Worm (Caenorhabditis elegans) whole organism, L1 larva: ENCODE data around the gene F59B10.2.
A peak's percentile ranks its signal among the peaks of the same experiment; 100 is the strongest.

Experiments
- F16B12.6 ChIP-seq: fragments of 150-350 bp; optimal IDR thresholded peaks from 2 replicates; lab custom pipeline; 2014; ENCODE audit warnings: missing biosample characterization, missing genetic modification characterization
- aha-1 ChIP-seq: fragments of 150-350 bp; optimal IDR thresholded peaks from 2 replicates; lab custom pipeline; 2014; ENCODE audit warnings: missing biosample characterization, missing genetic modification characterization
- alr-1 ChIP-seq: fragments of 200-800 bp; sonication (Bioruptor generic); optimal IDR thresholded peaks from 2 replicates; lab custom pipeline; 2018; ENCODE audit warnings: borderline replicate concordance, mild to moderate bottlenecking, missing genetic modification characterization, missing compliant biosample characterization
- aly-2 ChIP-seq: fragments of 150-350 bp; optimal IDR thresholded peaks from 2 replicates; lab custom pipeline; 2014; ENCODE audit warnings: missing biosample characterization, missing genetic modification characterization
- ama-1 ChIP-seq: fragments of 150-350 bp; optimal IDR thresholded peaks from 2 replicates; lab custom pipeline; 2014
- blmp-1 ChIP-seq: fragments of 150-350 bp; optimal IDR thresholded peaks from 2 replicates; lab custom pipeline; 2014; ENCODE audit warnings: missing biosample characterization, missing genetic modification characterization
- ceh-8 ChIP-seq: fragments of 200-800 bp; sonication (Bioruptor generic); optimal IDR thresholded peaks from 2 replicates; lab custom pipeline; 2018; ENCODE audit warnings: mild to moderate bottlenecking, missing genetic modification characterization, moderate library complexity, missing compliant biosample characterization
- ceh-82 ChIP-seq, 3 experiments: fragments of 150-350 bp in 1 of 3; sonication (generic microtip) in 2 of 3; optimal IDR thresholded peaks; 2 replicates each; lab custom pipeline; 2014 to 2017; ENCODE audit warnings: missing biosample characterization in 3 of 3, missing genetic modification characterization in 3 of 3
- ceh-88 ChIP-seq: fragments of 200-800 bp; sonication (Bioruptor generic); IDR thresholded peaks from 2 replicates; pipeline ENCODE4 v1.3.6; 2022; ENCODE audit warnings: missing genetic modification characterization, missing compliant biosample characterization
- ceh-90 ChIP-seq: sonication (generic microtip); optimal IDR thresholded peaks from 2 replicates; lab custom pipeline; 2016; ENCODE audit warnings: missing genetic modification characterization, missing compliant biosample characterization
- ces-1 ChIP-seq: fragments of 150-350 bp; optimal IDR thresholded peaks from 2 replicates; lab custom pipeline; 2014; ENCODE audit warnings: missing biosample characterization, missing genetic modification reagents, missing genetic modification characterization
- dpl-1 ChIP-seq, 3 experiments: fragments of 150-350 bp in 2 of 3; sonication (generic microtip) in 1 of 3; optimal IDR thresholded peaks; 2 replicates each; lab custom pipeline; 2014 to 2017; ENCODE audit warnings: missing biosample characterization in 3 of 3, missing genetic modification characterization in 3 of 3, missing genetic modification reagents in 3 of 3
- dsc-1 ChIP-seq: sonication (generic microtip); optimal IDR thresholded peaks from 2 replicates; lab custom pipeline; 2016; ENCODE audit warnings: mild to moderate bottlenecking, missing genetic modification characterization, missing compliant biosample characterization
- efl-3 ChIP-seq: fragments of 200-800 bp; sonication (Bioruptor generic); optimal IDR thresholded peaks from 2 replicates; lab custom pipeline; 2018; ENCODE audit warnings: mild to moderate bottlenecking, missing genetic modification characterization, missing compliant biosample characterization
- egl-13 ChIP-seq: sonication (generic microtip); optimal IDR thresholded peaks from 2 replicates; lab custom pipeline; 2016; ENCODE audit warnings: missing genotype, missing genetic modification reagents, missing genetic modification characterization, missing compliant biosample characterization
- egl-27 ChIP-seq, 2 experiments: fragments of 150-350 bp in 1 of 2; sonication (generic microtip); optimal IDR thresholded peaks; 3 replicates each; lab custom pipeline; 2017 to 2018; ENCODE audit warnings: missing biosample characterization in 2 of 2, missing genetic modification characterization in 2 of 2, missing genetic modification reagents in 2 of 2
- elt-2 ChIP-seq: sonication (generic microtip); optimal IDR thresholded peaks from 2 replicates; lab custom pipeline; 2016; ENCODE audit warnings: missing genetic modification characterization, mild to moderate bottlenecking, inconsistent platforms, missing compliant biosample characterization, missing genetic modification reagents
- elt-3 ChIP-seq, 6 experiments: fragments of 150-350 bp in 1 of 6; sonication (generic microtip); optimal IDR thresholded peaks; 2 replicates each; lab custom pipeline; 2017 to 2018; ENCODE audit warnings: missing biosample characterization in 6 of 6, missing genetic modification characterization in 6 of 6, inconsistent platforms in 1 of 6
- fkh-10 ChIP-seq: sonication (generic microtip); optimal IDR thresholded peaks from 2 replicates; lab custom pipeline; 2017; ENCODE audit warnings: missing biosample characterization, missing genetic modification reagents, missing genetic modification characterization
- fkh-8 ChIP-seq: sonication (generic microtip); optimal IDR thresholded peaks from 2 replicates; lab custom pipeline; 2016; ENCODE audit warnings: mild to moderate bottlenecking, missing genetic modification characterization, missing compliant biosample characterization
- hlh-17 ChIP-seq: fragments of 200-800 bp; sonication (Bioruptor generic); optimal IDR thresholded peaks from 2 replicates; lab custom pipeline; 2018; ENCODE audit warnings: missing genetic modification characterization, mild to moderate bottlenecking, missing compliant biosample characterization, moderate library complexity, borderline replicate concordance
- hlh-4 ChIP-seq: sonication (generic microtip); optimal IDR thresholded peaks from 2 replicates; lab custom pipeline; 2016; ENCODE audit warnings: mild to moderate bottlenecking, missing genetic modification characterization, missing compliant biosample characterization
- irx-1 ChIP-seq: sonication (generic microtip); optimal IDR thresholded peaks from 2 replicates; lab custom pipeline; 2016; ENCODE audit warnings: missing genetic modification characterization, missing compliant biosample characterization
- jun-1 ChIP-seq: fragments of 150-350 bp; optimal IDR thresholded peaks from 2 replicates; lab custom pipeline; 2014; ENCODE audit warnings: missing biosample characterization, missing genetic modification reagents, missing genetic modification characterization
- lin-13 ChIP-seq: fragments of 150-350 bp; optimal IDR thresholded peaks from 2 replicates; lab custom pipeline; 2014; ENCODE audit warnings: missing biosample characterization, missing genetic modification reagents, missing genetic modification characterization
- lin-14 ChIP-seq: fragments of 200-800 bp; sonication (Bioruptor generic); optimal IDR thresholded peaks from 2 replicates; lab custom pipeline; 2018; ENCODE audit warnings: mild to moderate bottlenecking, missing genetic modification characterization, moderate library complexity, missing compliant biosample characterization
- lsy-2 ChIP-seq, 2 experiments: fragments of 150-350 bp; optimal IDR thresholded peaks; 2 replicates each; lab custom pipeline; 2014; ENCODE audit warnings: missing biosample characterization in 2 of 2, missing genetic modification characterization in 2 of 2
- mdl-1 ChIP-seq, 2 experiments: fragments of 150-350 bp; optimal IDR thresholded peaks; 2 replicates each; lab custom pipeline; 2014 to 2017; ENCODE audit warnings: missing biosample characterization in 2 of 2, missing genetic modification characterization in 2 of 2, inconsistent platforms in 1 of 2
- mef-2 ChIP-seq: fragments of 150-350 bp; optimal IDR thresholded peaks from 2 replicates; lab custom pipeline; 2014; ENCODE audit warnings: missing biosample characterization, missing genetic modification characterization
- mep-1 ChIP-seq: fragments of 150-350 bp; optimal IDR thresholded peaks from 2 replicates; lab custom pipeline; 2014; ENCODE audit warnings: missing biosample characterization, missing genetic modification characterization
- nhr-11 ChIP-seq: fragments of 150-350 bp; optimal IDR thresholded peaks from 2 replicates; lab custom pipeline; 2014; ENCODE audit warnings: missing biosample characterization, missing genetic modification characterization
- nhr-12 ChIP-seq: sonication (generic microtip); optimal IDR thresholded peaks from 2 replicates; lab custom pipeline; 2017; ENCODE audit warnings: missing biosample characterization, missing genetic modification characterization
- nhr-19 ChIP-seq: fragments of 200-800 bp; sonication (Bioruptor generic); conservative IDR thresholded peaks from 2 replicates; pipeline ENCODE4 v1.3.6; 2022; ENCODE audit warnings: missing genetic modification characterization, missing compliant biosample characterization
- nhr-71 ChIP-seq: sonication (generic microtip); optimal IDR thresholded peaks from 2 replicates; lab custom pipeline; 2016; ENCODE audit warnings: mild to moderate bottlenecking, missing genetic modification characterization, moderate library complexity, missing compliant biosample characterization
- nhr-77 ChIP-seq: fragments of 150-350 bp; optimal IDR thresholded peaks from 2 replicates; lab custom pipeline; 2014; ENCODE audit warnings: missing biosample characterization, missing genetic modification characterization
- nhr-84 ChIP-seq: sonication (generic microtip); optimal IDR thresholded peaks from 2 replicates; lab custom pipeline; 2017; ENCODE audit warnings: missing biosample characterization, missing genetic modification characterization
- nhr-85 ChIP-seq: sonication (generic microtip); peaks from one replicate; lab custom pipeline; 2016; ENCODE audit warnings: missing genetic modification characterization, inconsistent platforms, missing compliant biosample characterization
- nhr-90 ChIP-seq: sonication (generic microtip); optimal IDR thresholded peaks from 2 replicates; lab custom pipeline; 2016; ENCODE audit warnings: mild to moderate bottlenecking, missing genetic modification characterization, missing compliant biosample characterization; ENCODE audit not compliant: poor library complexity
- pag-3 ChIP-seq: sonication (generic microtip); optimal IDR thresholded peaks from 2 replicates; lab custom pipeline; 2017; ENCODE audit warnings: missing genetic modification characterization, mild to moderate bottlenecking, missing compliant biosample characterization, antibody characterized with exemption, borderline replicate concordance; ENCODE audit not compliant: insufficient read depth
- pax-3 ChIP-seq: fragments of 200-800 bp; sonication (Bioruptor generic); optimal IDR thresholded peaks from 2 replicates; lab custom pipeline; 2018; ENCODE audit warnings: mild to moderate bottlenecking, missing genetic modification characterization, moderate library complexity, missing compliant biosample characterization
- pqm-1 ChIP-seq: sonication (generic microtip); optimal IDR thresholded peaks from 3 replicates; lab custom pipeline; 2017; ENCODE audit warnings: missing biosample characterization, missing genetic modification characterization
- rnt-1 ChIP-seq: sonication (generic microtip); optimal IDR thresholded peaks from 2 replicates; lab custom pipeline; 2016; ENCODE audit warnings: mild to moderate bottlenecking, missing genetic modification characterization, moderate library complexity, missing compliant biosample characterization
- skn-1 ChIP-seq: fragments of 150-350 bp; optimal IDR thresholded peaks from 2 replicates; lab custom pipeline; 2014; ENCODE audit warnings: missing biosample characterization, missing genetic modification characterization
- snu-23 ChIP-seq: sonication (generic microtip); optimal IDR thresholded peaks from 2 replicates; lab custom pipeline; 2016; ENCODE audit warnings: missing genetic modification characterization, missing compliant biosample characterization
- sox-4 ChIP-seq: sonication (generic microtip); optimal IDR thresholded peaks from 2 replicates; lab custom pipeline; 2016; ENCODE audit warnings: missing genetic modification characterization, missing compliant biosample characterization
- sup-37 ChIP-seq: fragments of 200-800 bp; sonication (Bioruptor generic); optimal IDR thresholded peaks from 2 replicates; lab custom pipeline; 2018; ENCODE audit warnings: mild to moderate bottlenecking, missing genetic modification characterization, missing compliant biosample characterization
- tlp-1 ChIP-seq: fragments of 150-350 bp; optimal IDR thresholded peaks from 2 replicates; lab custom pipeline; 2014; ENCODE audit warnings: missing biosample characterization, missing genetic modification characterization
- unc-30 ChIP-seq: sonication (generic microtip); optimal IDR thresholded peaks from 2 replicates; lab custom pipeline; 2017; ENCODE audit warnings: missing biosample characterization, missing genetic modification characterization
- vab-15 ChIP-seq: sonication (generic microtip); optimal IDR thresholded peaks from 2 replicates; lab custom pipeline; 2017; ENCODE audit warnings: missing genotype, mild to moderate bottlenecking, missing genetic modification characterization, missing compliant biosample characterization
- xbp-1 ChIP-seq: sonication (generic microtip); optimal IDR thresholded peaks from 2 replicates; lab custom pipeline; 2016; ENCODE audit warnings: missing genetic modification characterization, missing compliant biosample characterization
- zag-1 ChIP-seq: fragments of 150-350 bp; optimal IDR thresholded peaks from 2 replicates; lab custom pipeline; 2014; ENCODE audit warnings: missing biosample characterization, missing genetic modification characterization
- ztf-4 ChIP-seq: fragments of 150-350 bp; optimal IDR thresholded peaks from 2 replicates; lab custom pipeline; 2014; ENCODE audit warnings: missing biosample characterization, missing genetic modification characterization

Gene F59B10.2

ce11 chrII:10550872-10551647 is 41.4 kb upstream of the F59B10.2 start (continued):
- peak; percentile 63 for TF ChIP-seq ceh-8 (GFP tag; lab: Kevin White, UChicago)
- no peak for TF ChIP-seq ces-1 (GFP tag; lab: Kevin White, UChicago)
- no peak for TF ChIP-seq aha-1
- TF ChIP-seq nhr-77 (tag; lab: Kevin White, UChicago), result no peak
- peak in 1 of 2 experiments; percentile 35 for TF ChIP-seq mdl-1 (tag; optimal IDR thresholded peaks at IDR 0.05; lab: Kevin White, UChicago)
- TF ChIP-seq ceh-90, result no peak
- no peak for TF ChIP-seq nhr-84
- TF ChIP-seq aly-2, result no peak
- TF ChIP-seq alr-1 (tag; lab: Kevin White, UChicago), result no peak
- no peak for TF ChIP-seq tlp-1
- peak; percentile 9 for TF ChIP-seq elt-2 (tag; lab: Kevin White, UChicago)
- no peak for TF ChIP-seq rnt-1
- TF ChIP-seq dsc-1 (tag; lab: Kevin White, UChicago), result peak; percentile 32
- TF ChIP-seq nhr-11 (tag; lab: Kevin White, UChicago), result no peak
- no peak for TF ChIP-seq egl-13 (tag; lab: Kevin White, UChicago)
- TF ChIP-seq fkh-8 (tag; lab: Kevin White, UChicago), result peak; percentile 69
- TF ChIP-seq sox-4 (tag; lab: Kevin White, UChicago), result no peak
- no peak for TF ChIP-seq irx-1 (tag; lab: Kevin White, UChicago)
- no peak for TF ChIP-seq ceh-88 (GFP tag; lab: Robert Waterston, UW)
- TF ChIP-seq pqm-1 (tag; lab: Kevin White, UChicago), result no peak
- TF ChIP-seq pax-3, result no peak
- TF ChIP-seq mep-1 (tag; lab: Kevin White, UChicago), result peak; percentile 54
- peak; percentile 1 for TF ChIP-seq lin-14 (GFP tag; lab: Kevin White, UChicago)
- TF ChIP-seq ama-1 (lab: Kevin White, UChicago), result peak; percentile 25
- TF ChIP-seq vab-15 (tag; lab: Kevin White, UChicago), result no peak
- TF ChIP-seq mef-2, result no peak
- TF ChIP-seq hlh-4, result no peak
- peak; percentile 20 for TF ChIP-seq nhr-85
- no peak for TF ChIP-seq dpl-1 (GFP tag; optimal IDR thresholded peaks at IDR 0.05; lab: Kevin White, UChicago)
- peak; percentile 23 for TF ChIP-seq ztf-4 (tag; lab: Kevin White, UChicago)
- TF ChIP-seq ceh-82 (tag; optimal IDR thresholded peaks at IDR 0.05; lab: Kevin White, UChicago), result no peak
- no peak for TF ChIP-seq nhr-12 (tag; lab: Kevin White, UChicago)
- no peak for TF ChIP-seq efl-3 (GFP tag; lab: Kevin White, UChicago)
- no peak for TF ChIP-seq sup-37
- no peak for TF ChIP-seq unc-30 (tag; lab: Kevin White, UChicago)
- no peak for TF ChIP-seq lin-13 (GFP tag; lab: Kevin White, UChicago)
- TF ChIP-seq jun-1, result no peak
- TF ChIP-seq snu-23 (GFP tag; lab: Kevin White, UChicago), result peak; percentile 12
- TF ChIP-seq skn-1 (tag; lab: Kevin White, UChicago), result peak; percentile 5
- TF ChIP-seq nhr-90 (tag; lab: Kevin White, UChicago), result peak; percentile 47
- TF ChIP-seq pag-3, result no peak
- no peak for TF ChIP-seq zag-1
- no peak for TF ChIP-seq F16B12.6
- TF ChIP-seq lsy-2 (tag; optimal IDR thresholded peaks at IDR 0.05; lab: Kevin White, UChicago), result peak; percentile 14 to 26
- peak; percentile 58 for TF ChIP-seq nhr-71 (tag; lab: Kevin White, UChicago)
- TF ChIP-seq hlh-17, result no peak
- TF ChIP-seq nhr-19 (GFP tag; lab: Robert Waterston, UW), result 0 out of 2 replicates have a peak, but pooled peaks have one; percentile 19
- peak; percentile 5 for TF ChIP-seq xbp-1 (tag; lab: Kevin White, UChicago)
- TF ChIP-seq egl-27 (tag; optimal IDR thresholded peaks at IDR 0.05; lab: Kevin White, UChicago), result no peak
- TF ChIP-seq fkh-10 (GFP tag; lab: Kevin White, UChicago), result no peak
- peak; percentile 28 for TF ChIP-seq blmp-1 (tag; lab: Kevin White, UChicago)
- peak in 1 of 6 experiments; percentile 74 for TF ChIP-seq elt-3 (tag; optimal IDR thresholded peaks at IDR 0.05; lab: Kevin White, UChicago)
